Fruit fly (Drosophila melanogaster) whole organism, pupa: ENCODE results near the gene CG42597.

Experiments used
- CG14655 ChIP-seq: fragments of 200-800 bp; sonication (Bioruptor generic); optimal IDR thresholded peaks from 3 replicates; lab custom pipeline; 2017; ENCODE audit warnings: mild to moderate bottlenecking, missing biosample characterization, missing genetic modification reagents, missing genetic modification characterization
- CG15710 ChIP-seq: fragments of 200-800 bp; sonication (Bioruptor generic); optimal IDR thresholded peaks from 2 replicates; lab custom pipeline; 2018; ENCODE audit warnings: missing biosample characterization, mild to moderate bottlenecking, missing genetic modification characterization, moderate library complexity
- CG17806 ChIP-seq: fragments of 200-800 bp; sonication (Bioruptor generic); optimal IDR thresholded peaks from 2 replicates; lab custom pipeline; 2018; ENCODE audit warnings: missing biosample characterization, mild to moderate bottlenecking, missing genetic modification characterization, moderate library complexity
- CG34367 ChIP-seq: fragments of 200-800 bp; sonication (Bioruptor generic); optimal IDR thresholded peaks from 2 replicates; lab custom pipeline; 2018; ENCODE audit warnings: missing biosample characterization, mild to moderate bottlenecking, missing genetic modification characterization
- CG4496 ChIP-seq: fragments of 200-800 bp; sonication (Bioruptor generic); IDR thresholded peaks from 3 replicates; pipeline ENCODE4 v1.3.6; 2022; ENCODE audit warnings: missing biosample characterization, missing genetic modification characterization
- D1 ChIP-seq: fragments of 200-800 bp; sonication (Bioruptor generic); optimal IDR thresholded peaks from 2 replicates; lab custom pipeline; 2018; ENCODE audit warnings: missing biosample characterization, mild to moderate bottlenecking, missing genetic modification characterization, moderate library complexity
- Ets98B ChIP-seq: fragments of 200-800 bp; sonication (Bioruptor generic); IDR thresholded peaks from 2 replicates; pipeline ENCODE4 v1.3.6; 2022; ENCODE audit warnings: missing biosample characterization, missing genetic modification characterization
- Pif1A ChIP-seq: fragments of 200-800 bp; sonication (Bioruptor generic); optimal IDR thresholded peaks from 3 replicates; lab custom pipeline; 2016; ENCODE audit warnings: missing biosample characterization, missing genetic modification characterization
- Pif1B ChIP-seq: fragments of 200-800 bp; sonication (Bioruptor generic); optimal IDR thresholded peaks from 3 replicates; lab custom pipeline; 2016; ENCODE audit warnings: missing biosample characterization, missing genetic modification characterization
- fd96Ca ChIP-seq: fragments of 200-800 bp; sonication (Bioruptor generic); IDR thresholded peaks from 3 replicates; pipeline ENCODE4 v1.3.6; 2022; ENCODE audit warnings: missing biosample characterization, missing genetic modification characterization
- rn ChIP-seq: fragments of 200-800 bp; sonication (Bioruptor generic); IDR thresholded peaks from 2 replicates; pipeline ENCODE4 v1.3.6; 2022; ENCODE audit warnings: missing biosample characterization, missing genetic modification characterization

dm6 chr2L:22059852-22060251 is 5.3 kb downstream of the CG42597 start:
- TF ChIP-seq Pif1A (no peak), rn (GFP tag; lab: Robert Waterston, UW) (no peak), CG34367 (tag; lab: Kevin White, UChicago) (no peak), D1 (tag; lab: Kevin White, UChicago) (no peak), Pif1B (no peak), CG17806 (tag; lab: Kevin White, UChicago) (no peak), Ets98B (GFP tag; lab: Robert Waterston, UW) (no peak), CG4496 (GFP tag; lab: Robert Waterston, UW) (no peak), CG14655 (no peak), fd96Ca (GFP tag; lab: Robert Waterston, UW) (no peak), CG15710 (tag; lab: Kevin White, UChicago) (no peak)
